Fruit fly (Drosophila melanogaster): ENCODE results near the gene SoxN.

DNA sequence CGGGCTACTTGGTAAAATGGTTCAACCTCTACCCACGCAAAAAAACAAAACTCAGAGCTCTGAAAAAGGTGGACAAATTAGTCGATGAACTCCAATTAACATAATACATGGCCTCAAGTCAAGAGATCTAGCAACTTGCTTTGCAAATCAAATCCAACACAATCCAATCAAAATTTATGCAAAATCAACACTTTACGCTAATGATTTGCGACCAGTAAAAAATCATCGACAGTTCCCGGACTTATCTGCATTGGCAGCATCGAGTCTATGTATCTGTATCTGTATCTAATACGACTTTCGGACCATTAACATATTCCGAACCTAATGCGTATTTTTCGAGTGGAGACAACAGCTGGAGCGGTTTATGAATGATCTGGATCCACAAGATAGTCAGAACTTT is 25.6 kb downstream of the SoxN start:
- no peak for TF ChIP-seq psq (optimal IDR thresholded peaks at IDR 0.05)
- TF ChIP-seq EcR (GFP tag; optimal IDR thresholded peaks at IDR 0.05) = no peak
- TF ChIP-seq pan (optimal IDR thresholded peaks at IDR 0.05) = no peak

All from whole organism.